Worm (Caenorhabditis elegans) whole organism, midembryonic: ENCODE data around the gene cyp-29A2.
A peak's percentile ranks its signal among the peaks of the same experiment; 100 is the strongest.

Experiments
- T22C8.4 ChIP-seq: fragments of 200-800 bp; sonication (Bioruptor generic); IDR thresholded peaks from 2 replicates; pipeline ENCODE4 v1.3.6; 2022; ENCODE audit warnings: missing genetic modification characterization, missing compliant biosample characterization
- cog-1 ChIP-seq: sonication (generic microtip); optimal IDR thresholded peaks from 2 replicates; lab custom pipeline; 2016; ENCODE audit warnings: missing genetic modification characterization, missing compliant biosample characterization
- flt-1 ChIP-seq: fragments of 200-800 bp; sonication (Bioruptor generic); IDR thresholded peaks from 2 replicates; pipeline ENCODE4 v1.3.6; 2022; ENCODE audit warnings: missing genetic modification characterization, missing compliant biosample characterization
- klf-2 ChIP-seq: fragments of 200-800 bp; sonication (Bioruptor generic); conservative IDR thresholded peaks from 2 replicates; pipeline ENCODE4 v1.3.6; 2022; ENCODE audit warnings: missing genetic modification reagents, missing genetic modification characterization, missing compliant biosample characterization
- med-1 ChIP-seq: sonication (generic microtip); optimal IDR thresholded peaks from 2 replicates; lab custom pipeline; 2017; ENCODE audit warnings: missing genetic modification characterization, mild to moderate bottlenecking, missing compliant biosample characterization, antibody characterized with exemption, missing genetic modification reagents; ENCODE audit not compliant: insufficient read depth
- ref-1 ChIP-seq: fragments of 200-800 bp; sonication (Bioruptor generic); conservative IDR thresholded peaks from 2 replicates; pipeline ENCODE4 v1.3.6; 2022; ENCODE audit warnings: missing genetic modification reagents, missing genetic modification characterization, missing compliant biosample characterization
- tab-1 ChIP-seq: fragments of 200-800 bp; sonication (Bioruptor generic); IDR thresholded peaks from 2 replicates; pipeline ENCODE4 v1.3.6; 2022; ENCODE audit warnings: missing genetic modification characterization, missing compliant biosample characterization
- ztf-23 ChIP-seq: fragments of 200-800 bp; sonication (Bioruptor generic); IDR thresholded peaks from 2 replicates; pipeline ENCODE4 v1.3.6; 2022; ENCODE audit warnings: missing genetic modification reagents, missing genetic modification characterization, missing compliant biosample characterization
- ztf-29 ChIP-seq: fragments of 200-800 bp; sonication (Bioruptor generic); IDR thresholded peaks from 2 replicates; pipeline ENCODE4 v1.3.6; 2022; ENCODE audit warnings: missing genetic modification reagents, missing genetic modification characterization, missing compliant biosample characterization

The cyp-29A2 gene

DNA sequence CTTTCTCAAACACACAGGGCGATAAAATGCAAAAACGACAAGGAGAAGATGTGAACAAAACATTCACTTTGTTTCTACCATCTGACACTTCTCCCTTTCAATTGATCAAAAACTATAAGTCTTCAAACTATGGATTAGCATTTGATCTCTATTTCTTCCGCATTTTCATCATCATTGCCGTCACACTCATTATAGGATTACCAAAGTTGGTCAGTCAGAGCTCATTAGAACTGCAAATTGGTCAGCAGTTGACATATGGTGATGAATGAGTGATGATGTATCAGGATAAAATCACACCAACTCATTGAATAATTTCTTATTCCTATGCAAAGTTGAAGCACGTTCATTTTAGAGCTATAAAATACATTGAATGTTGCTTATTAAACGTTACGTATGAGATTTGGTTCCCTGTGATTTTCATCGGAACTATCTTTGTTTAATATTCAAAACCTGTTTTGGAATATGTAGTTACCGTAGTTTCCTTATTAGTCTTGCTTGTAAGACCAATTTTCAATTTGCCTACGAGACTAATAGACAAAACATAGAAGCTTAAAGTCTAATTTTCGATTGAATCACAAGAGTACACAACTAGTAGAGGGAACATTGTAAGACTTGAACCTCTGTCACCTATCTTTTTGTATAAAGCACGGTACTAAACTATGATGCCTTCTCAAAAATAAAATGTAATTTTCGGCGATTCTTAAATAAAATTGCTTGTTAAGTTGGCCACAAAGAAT is 7.8 kb upstream of the cyp-29A2 start:
- TF ChIP-seq cog-1, result no peak
- no peak for TF ChIP-seq med-1 (GFP tag; lab: Kevin White, UChicago)
- TF ChIP-seq ref-1 (GFP tag; lab: Robert Waterston, UW), result no peak
- no peak for TF ChIP-seq ztf-23 (GFP tag; lab: Robert Waterston, UW)
- TF ChIP-seq flt-1 (GFP tag; lab: Robert Waterston, UW), result no peak
- no peak for TF ChIP-seq T22C8.4 (GFP tag; lab: Robert Waterston, UW)
- no peak for TF ChIP-seq klf-2 (GFP tag; lab: Robert Waterston, UW)
- no peak for TF ChIP-seq ztf-29
- no peak for TF ChIP-seq tab-1

DNA sequence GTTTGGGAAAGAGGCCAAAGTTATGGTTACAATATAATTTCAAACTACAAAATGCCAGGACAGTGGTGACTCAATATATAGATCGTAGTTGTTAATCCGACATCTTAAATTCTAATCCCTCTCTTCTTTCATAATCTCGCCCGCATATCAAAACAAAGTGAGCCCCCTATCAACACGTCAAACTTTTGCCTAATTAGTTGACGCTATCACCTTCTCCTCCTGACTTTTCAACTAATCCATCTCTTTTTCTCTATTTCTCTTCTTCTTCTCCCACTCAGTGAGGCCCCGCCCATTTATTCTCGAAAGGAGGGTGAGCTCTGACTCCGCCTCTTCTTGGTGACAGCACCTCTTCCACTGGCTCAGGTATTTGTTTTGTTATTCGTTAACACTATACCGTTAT is 6.1 kb upstream of the cyp-29A2 start:
- no peak for TF ChIP-seq T22C8.4 (GFP tag; lab: Robert Waterston, UW)
- no peak for TF ChIP-seq ztf-23 (GFP tag; lab: Robert Waterston, UW)
- TF ChIP-seq ref-1 (GFP tag; lab: Robert Waterston, UW), result no peak
- no peak for TF ChIP-seq med-1 (GFP tag; lab: Kevin White, UChicago)
- TF ChIP-seq tab-1, result no peak
- no peak for TF ChIP-seq klf-2 (GFP tag; lab: Robert Waterston, UW)
- no peak for TF ChIP-seq flt-1 (GFP tag; lab: Robert Waterston, UW)
- TF ChIP-seq cog-1, result no peak
- no peak for TF ChIP-seq ztf-29

DNA sequence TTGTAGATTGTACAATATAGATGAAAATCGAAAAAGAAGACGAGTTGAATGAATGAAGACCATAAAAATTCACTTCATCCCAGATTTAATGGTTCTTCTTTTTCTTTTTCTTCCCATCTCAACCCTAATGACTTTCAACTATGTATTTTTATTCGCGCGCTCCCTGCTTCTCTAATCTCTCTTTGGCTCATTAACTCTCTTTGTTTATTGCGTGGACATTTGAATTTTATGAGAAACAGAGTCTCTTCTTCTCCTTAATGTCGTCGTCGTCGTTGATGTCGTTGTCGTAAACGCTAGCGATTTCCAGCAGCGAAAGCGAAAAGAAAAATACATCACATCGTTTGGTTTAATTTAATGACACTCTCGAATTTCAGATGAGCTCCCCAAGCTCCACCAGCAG is 2.8 kb upstream of the cyp-29A2 start:
- no peak for TF ChIP-seq klf-2 (GFP tag; lab: Robert Waterston, UW)
- no peak for TF ChIP-seq cog-1
- TF ChIP-seq flt-1 (GFP tag; lab: Robert Waterston, UW), result no peak
- TF ChIP-seq tab-1, result no peak
- TF ChIP-seq ztf-29, result no peak
- TF ChIP-seq ref-1 (GFP tag; lab: Robert Waterston, UW), result no peak
- no peak for TF ChIP-seq ztf-23 (GFP tag; lab: Robert Waterston, UW)
- no peak for TF ChIP-seq med-1 (GFP tag; lab: Kevin White, UChicago)
- TF ChIP-seq T22C8.4 (GFP tag; lab: Robert Waterston, UW), result no peak

DNA sequence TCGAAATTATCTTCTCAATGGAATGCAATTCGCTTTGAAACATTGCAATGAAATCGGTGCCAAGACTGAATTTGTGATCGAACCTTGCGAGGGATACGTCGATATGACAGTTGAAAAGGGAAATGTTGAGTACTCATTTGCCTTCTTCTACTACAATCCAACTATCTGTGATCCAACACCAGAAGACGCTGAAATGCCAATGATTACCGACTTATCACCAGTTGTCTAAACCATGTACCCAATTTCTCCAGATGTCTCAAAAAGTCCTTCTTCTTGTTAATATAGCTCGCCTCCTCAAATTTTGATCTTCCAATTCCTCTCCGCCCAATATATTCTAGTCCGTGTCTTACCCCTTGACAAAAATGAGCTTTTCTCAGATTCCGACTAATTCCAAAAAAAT is 1.2 kb upstream of the cyp-29A2 start:
- TF ChIP-seq klf-2 (GFP tag; lab: Robert Waterston, UW), result no peak
- no peak for TF ChIP-seq cog-1
- TF ChIP-seq ref-1 (GFP tag; lab: Robert Waterston, UW), result no peak
- TF ChIP-seq flt-1 (GFP tag; lab: Robert Waterston, UW), result no peak
- no peak for TF ChIP-seq T22C8.4 (GFP tag; lab: Robert Waterston, UW)
- TF ChIP-seq ztf-23 (GFP tag; lab: Robert Waterston, UW), result no peak
- TF ChIP-seq tab-1, result no peak
- TF ChIP-seq ztf-29, result no peak
- TF ChIP-seq med-1 (GFP tag; lab: Kevin White, UChicago), result no peak

DNA sequence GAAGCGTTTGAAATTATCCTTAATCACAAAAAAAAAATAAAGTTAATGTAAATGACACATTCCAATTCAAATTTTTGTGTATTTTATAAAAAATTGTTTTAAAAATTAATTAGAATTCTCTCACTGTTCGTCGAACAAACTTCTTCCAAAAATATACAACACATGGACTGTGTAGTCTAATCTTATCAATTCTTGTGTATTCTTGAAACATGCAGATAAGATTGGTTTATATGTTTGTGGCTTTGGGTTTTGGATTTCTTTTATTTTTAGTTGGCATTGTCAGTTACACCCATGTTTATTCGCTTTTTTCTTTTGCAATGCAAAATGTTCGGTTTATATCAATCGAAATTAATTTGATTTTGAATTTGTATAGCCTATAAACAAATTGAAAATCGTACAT is 3.0 kb downstream of the cyp-29A2 start:
- TF ChIP-seq ref-1 (GFP tag; lab: Robert Waterston, UW), result no peak
- no peak for TF ChIP-seq flt-1 (GFP tag; lab: Robert Waterston, UW)
- TF ChIP-seq klf-2 (GFP tag; lab: Robert Waterston, UW), result no peak
- no peak for TF ChIP-seq cog-1
- TF ChIP-seq ztf-23 (GFP tag; lab: Robert Waterston, UW), result no peak
- TF ChIP-seq med-1 (GFP tag; lab: Kevin White, UChicago), result no peak
- TF ChIP-seq T22C8.4 (GFP tag; lab: Robert Waterston, UW), result no peak
- TF ChIP-seq tab-1, result no peak
- TF ChIP-seq ztf-29, result no peak

DNA sequence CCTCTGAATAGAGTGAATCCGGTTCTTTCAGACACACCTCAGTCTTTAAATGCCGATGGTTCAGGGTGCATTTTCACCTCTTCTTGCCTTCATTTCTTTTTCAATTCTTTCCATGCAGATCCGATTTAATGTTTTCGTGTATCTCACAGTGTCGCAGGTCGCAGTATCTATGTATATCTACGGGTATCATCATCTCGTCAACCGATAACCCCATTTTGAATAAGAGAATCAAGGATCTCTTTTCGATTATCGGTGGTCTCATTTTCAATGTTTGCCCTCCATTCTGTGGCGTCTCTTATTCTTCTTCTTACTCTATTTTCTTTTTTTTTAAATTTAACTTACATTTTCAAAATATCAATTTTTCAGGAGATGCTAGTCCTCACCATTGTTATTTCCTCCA is 3.6 kb downstream of the cyp-29A2 start, which contains the start of gene T19B10.2:
Gene T19B10.2 (plus strand): TSS at position 367 of the 400 bp plus-strand sequence.
- TF ChIP-seq ztf-23 (GFP tag; lab: Robert Waterston, UW) (no peak), ztf-29 (no peak), cog-1 (no peak), tab-1 (no peak), T22C8.4 (GFP tag; lab: Robert Waterston, UW) (no peak), ref-1 (GFP tag; lab: Robert Waterston, UW) (no peak), flt-1 (GFP tag; lab: Robert Waterston, UW) (no peak), klf-2 (GFP tag; lab: Robert Waterston, UW) (no peak), med-1 (GFP tag; lab: Kevin White, UChicago) (no peak)

DNA sequence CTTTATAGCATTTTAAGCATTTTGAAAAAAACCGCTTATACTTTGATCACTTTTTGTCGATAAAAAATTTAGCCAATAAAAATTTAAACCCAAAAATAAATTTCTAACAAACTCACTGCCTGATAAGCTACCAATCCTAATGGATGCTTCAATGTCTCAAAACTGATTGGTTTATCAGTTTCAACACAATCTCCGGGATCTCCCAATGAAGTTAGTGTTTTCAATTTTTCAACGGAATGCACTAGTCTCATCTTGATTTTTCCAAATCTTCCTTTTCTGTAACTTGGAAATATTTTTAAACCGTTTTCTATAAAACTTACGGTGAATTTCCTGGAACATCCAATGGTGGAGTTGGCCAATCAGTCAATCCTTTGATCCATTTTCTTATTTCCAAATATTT is 6.3 kb downstream of the cyp-29A2 start:
- TF ChIP-seq ztf-23 (GFP tag; lab: Robert Waterston, UW), result no peak
- no peak for TF ChIP-seq tab-1
- TF ChIP-seq klf-2 (GFP tag; lab: Robert Waterston, UW), result no peak
- no peak for TF ChIP-seq med-1 (GFP tag; lab: Kevin White, UChicago)
- no peak for TF ChIP-seq cog-1
- no peak for TF ChIP-seq flt-1 (GFP tag; lab: Robert Waterston, UW)
- no peak for TF ChIP-seq T22C8.4 (GFP tag; lab: Robert Waterston, UW)
- no peak for TF ChIP-seq ref-1 (GFP tag; lab: Robert Waterston, UW)
- TF ChIP-seq ztf-29, result no peak

DNA sequence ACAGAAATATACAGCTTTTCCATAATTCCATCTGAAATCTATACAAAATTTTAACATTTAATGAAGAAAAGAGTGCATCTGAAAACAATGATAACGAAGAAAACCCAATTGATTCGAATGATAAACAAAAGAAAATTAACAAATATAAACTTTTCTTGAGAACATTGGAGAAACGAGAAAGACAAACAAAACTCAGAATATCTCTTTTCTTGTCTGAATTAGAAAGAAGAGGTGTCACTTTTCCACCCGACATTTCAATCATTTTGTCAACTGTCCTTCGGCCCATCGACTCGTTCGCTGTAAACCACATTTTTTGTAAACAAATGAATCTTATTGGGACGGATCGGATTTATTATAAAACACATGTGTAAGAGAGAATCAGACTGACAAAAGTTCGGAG is 8.6 kb downstream of the cyp-29A2 start, which contains the start of gene bgal-1:
Gene bgal-1 (minus strand): TSS at position 38 of the 400 bp plus-strand sequence.
- TF ChIP-seq flt-1 (GFP tag; lab: Robert Waterston, UW) (no peak), ztf-23 (GFP tag; lab: Robert Waterston, UW) (no peak), tab-1 (no peak), T22C8.4 (GFP tag; lab: Robert Waterston, UW) (no peak), cog-1 (no peak), ztf-29 (no peak), med-1 (GFP tag; lab: Kevin White, UChicago) (no peak), ref-1 (GFP tag; lab: Robert Waterston, UW) (no peak), klf-2 (GFP tag; lab: Robert Waterston, UW) (no peak)

DNA sequence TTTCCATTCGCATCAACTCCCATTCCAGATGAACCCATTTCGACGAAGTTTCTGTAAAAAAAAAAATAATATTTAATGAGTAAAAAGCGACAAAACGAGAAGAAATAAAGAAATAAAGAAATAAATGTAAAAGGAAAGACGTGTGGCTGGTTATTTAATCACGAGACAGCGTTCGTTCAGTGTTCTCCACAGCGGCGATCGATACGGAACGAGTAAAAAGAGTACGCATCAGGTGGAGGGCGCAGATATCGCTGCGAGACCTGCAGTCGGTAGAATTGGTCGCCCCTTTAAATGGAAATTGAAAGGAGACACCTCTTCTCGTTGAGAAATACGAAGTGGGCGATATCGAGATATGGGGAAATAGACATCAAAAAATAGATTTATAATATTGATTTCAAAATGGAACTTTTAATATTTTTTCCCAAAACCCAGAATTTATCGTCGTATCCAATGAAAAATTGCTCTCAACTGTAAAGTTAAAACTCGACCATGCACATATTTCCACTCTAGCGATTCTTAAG is 11.3 kb downstream of the cyp-29A2 start, which contains the start of gene pqn-70:
Gene pqn-70 (minus strand): TSS at position 51 of the 521 bp plus-strand sequence.
- TF ChIP-seq klf-2 (GFP tag; lab: Robert Waterston, UW) (no peak), ref-1 (GFP tag; lab: Robert Waterston, UW) (no peak), cog-1 (peak; percentile 61), flt-1 (GFP tag; lab: Robert Waterston, UW) (peak; percentile 67; the same call in 1 of the 2 replicates), T22C8.4 (GFP tag; lab: Robert Waterston, UW) (peak; percentile 90), ztf-23 (GFP tag; lab: Robert Waterston, UW) (peak; percentile 57; the same call in 1 of the 2 replicates)
